Worm (Caenorhabditis elegans) whole organism, early embryonic: ENCODE data around the gene mttu-1.
"Not testable (repeated sequence)": the region's sequence is repeated elsewhere in the genome, so short reads cannot be mapped to it uniquely, and the experiment has no call there.

Experiments
- B0310.2 ChIP-seq: sonication (generic microtip); optimal IDR thresholded peaks from 2 replicates; lab custom pipeline; 2016; ENCODE audit warnings: mild to moderate bottlenecking, missing genetic modification characterization, missing compliant biosample characterization
- F13C5.2 ChIP-seq: sonication (generic microtip); optimal IDR thresholded peaks from 2 replicates; lab custom pipeline; 2017; ENCODE audit warnings: mild to moderate bottlenecking, missing genetic modification characterization, inconsistent platforms, missing compliant biosample characterization
- ama-1 ChIP-seq: fragments of 150-350 bp; optimal IDR thresholded peaks from 2 replicates; lab custom pipeline; 2014
- ceh-36 ChIP-seq: sonication (generic microtip); optimal IDR thresholded peaks from 2 replicates; lab custom pipeline; 2016; ENCODE audit warnings: missing genetic modification characterization, inconsistent platforms, missing compliant biosample characterization
- flt-1 ChIP-seq: fragments of 200-800 bp; sonication (Bioruptor generic); IDR thresholded peaks from 2 replicates; pipeline ENCODE4 v1.3.6; 2022; ENCODE audit warnings: missing genetic modification characterization, missing compliant biosample characterization
- hmg-4 ChIP-seq: fragments of 200-800 bp; sonication (Bioruptor generic); optimal IDR thresholded peaks from 2 replicates; lab custom pipeline; 2018; ENCODE audit warnings: mild to moderate bottlenecking, missing genetic modification characterization, missing compliant biosample characterization
- pes-1 ChIP-seq: fragments of 200-800 bp; sonication (Bioruptor generic); IDR thresholded peaks from 2 replicates; pipeline ENCODE4 v1.3.6; 2022; ENCODE audit warnings: missing genetic modification reagents, missing genetic modification characterization, missing compliant biosample characterization
- tbx-11 ChIP-seq: fragments of 200-800 bp; sonication (Bioruptor generic); IDR thresholded peaks from 2 replicates; pipeline ENCODE4 v1.3.6; 2022; ENCODE audit warnings: missing genetic modification characterization, missing compliant biosample characterization

ce11 chrIV:11263101-11263500 lies 33.6 kb downstream of the mttu-1 start, which contains the start of gene col-126:
- not testable (repeated sequence) for TF ChIP-seq B0310.2 (tag; lab: Kevin White, UChicago); ama-1 (lab: Kevin White, UChicago); hmg-4 (GFP tag; lab: Kevin White, UChicago); tbx-11 (GFP tag; lab: Robert Waterston, UW); ceh-36; pes-1 (GFP tag; lab: Robert Waterston, UW); F13C5.2 (tag; lab: Kevin White, UChicago); flt-1 (GFP tag; lab: Robert Waterston, UW)
